Fruit fly (Drosophila melanogaster): ENCODE data around the gene Crag.

Crag gene

dm6 chrX:8650631-8651133 is 58.9 kb downstream of the Crag start, which contains the start of gene oc (continued):
- TF ChIP-seq jing (GFP tag; optimal IDR thresholded peaks at IDR 0.05) (no peak), CG8388 (GFP tag; optimal IDR thresholded peaks at IDR 0.05) (no peak), Stat92E (GFP tag; optimal IDR thresholded peaks at IDR 0.05) (no peak), CG12155 (GFP tag; optimal IDR thresholded peaks at IDR 0.05) (peak; percentile 66), kni (GFP tag; optimal IDR thresholded peaks at IDR 0.05) (peak; percentile 60), CG18619 (GFP tag; optimal IDR thresholded peaks at IDR 0.05) (no peak), pum (GFP tag; optimal IDR thresholded peaks at IDR 0.05) (no peak), fru (optimal IDR thresholded peaks at IDR 0.05) (no peak), fd64A (GFP tag; optimal IDR thresholded peaks at IDR 0.05) (no peak), CG9817 (tag; optimal IDR thresholded peaks at IDR 0.05) (no peak), CG1233 (GFP tag; optimal IDR thresholded peaks at IDR 0.05) (no peak), Atf-2 (GFP tag; optimal IDR thresholded peaks at IDR 0.05) (no peak), repo (GFP tag; optimal IDR thresholded peaks at IDR 0.05) (peak; percentile 19), Ets65A (GFP tag) (no peak), CG2202 (tag; optimal IDR thresholded peaks at IDR 0.05) (no peak), sqz (GFP tag; optimal IDR thresholded peaks at IDR 0.05) (peak; percentile 91), CG18011 (GFP tag; optimal IDR thresholded peaks at IDR 0.05) (no peak), B-H2 (GFP tag; optimal IDR thresholded peaks at IDR 0.05) (no peak), stwl (tag; optimal IDR thresholded peaks at IDR 0.05) (no peak), jigr1 (GFP tag; IDR thresholded peaks at IDR 0.05) (no peak), hkb (optimal IDR thresholded peaks at IDR 0.05) (no peak), hkb (GFP tag; IDR thresholded peaks at IDR 0.05) (no peak), CG31441 (GFP tag; IDR thresholded peaks at IDR 0.05) (no peak), Deaf1 (tag; optimal IDR thresholded peaks at IDR 0.05) (peak; percentile 75), BEAF-32 (GFP tag; optimal IDR thresholded peaks at IDR 0.05) (no peak), CkIIα-i1 (GFP tag; IDR thresholded peaks at IDR 0.05) (no peak), ci (GFP tag; IDR thresholded peaks at IDR 0.05) (0 out of 3 replicates have a peak, but pooled peaks have one; percentile 40), lola (GFP tag; optimal IDR thresholded peaks at IDR 0.05) (peak in 1 of 3 experiments; percentile 7), CG17359 (tag; optimal IDR thresholded peaks at IDR 0.05) (no peak), psq (GFP tag; optimal IDR thresholded peaks at IDR 0.05) (peak; percentile 31), CG9932 (GFP tag; IDR thresholded peaks at IDR 0.05) (no peak), run (tag; optimal IDR thresholded peaks at IDR 0.05) (no peak), Hsf (GFP tag; optimal IDR thresholded peaks at IDR 0.05) (no peak), tx (GFP tag; optimal IDR thresholded peaks at IDR 0.05) (no peak), HLH54F (GFP tag; optimal IDR thresholded peaks at IDR 0.05) (no peak), Camta (GFP tag; optimal IDR thresholded peaks at IDR 0.05) (no peak), exex (tag; optimal IDR thresholded peaks at IDR 0.05) (no peak), Nf-YB (GFP tag; optimal IDR thresholded peaks at IDR 0.05) (peak; percentile 96), vvl (GFP tag; IDR thresholded peaks at IDR 0.05) (no peak), fd3F (GFP tag; optimal IDR thresholded peaks at IDR 0.05) (no peak), mirr (GFP tag; optimal IDR thresholded peaks at IDR 0.05) (peak; percentile 20), cad (GFP tag; optimal IDR thresholded peaks at IDR 0.05) (peak; percentile 23), CG8290 (GFP tag; optimal IDR thresholded peaks at IDR 0.05) (peak; percentile 52), CG8290 (tag; optimal IDR thresholded peaks at IDR 0.05) (peak in 1 of 2 experiments; percentile 39), Optix (GFP tag; IDR thresholded peaks at IDR 0.05) (no peak), lilli (GFP tag; optimal IDR thresholded peaks at IDR 0.05) (no peak), CG7987 (GFP tag; optimal IDR thresholded peaks at IDR 0.05) (no peak), CG32767 (GFP tag; IDR thresholded peaks at IDR 0.05) (0 out of 2 replicates have a peak, but pooled peaks have one; percentile 37), Blimp-1 (GFP tag; optimal IDR thresholded peaks at IDR 0.05) (no peak), sim (GFP tag; IDR thresholded peaks at IDR 0.05) (0 out of 2 replicates have a peak, but pooled peaks have one; percentile 14), Chrac-16 (GFP tag; optimal IDR thresholded peaks at IDR 0.05) (no peak), D19B (GFP tag; optimal IDR thresholded peaks at IDR 0.05) (no peak)

All from whole organism, embryonic.